Fruit fly (Drosophila melanogaster) whole organism, embryonic: ENCODE data around the gene peng.
A peak's percentile ranks its signal among the peaks of the same experiment; 100 is the strongest.

ENCODE experiments used
- Asciz ChIP-seq: fragments of 200-800 bp; sonication (Bioruptor generic); optimal IDR thresholded peaks from 2 replicates; lab custom pipeline; 2017; ENCODE audit warnings: missing biosample characterization, mild to moderate bottlenecking, missing genetic modification characterization, missing genetic modification reagents
- Bdp1 ChIP-seq: fragments of 200-800 bp; sonication (Bioruptor generic); optimal IDR thresholded peaks from 3 replicates; lab custom pipeline; 2016; ENCODE audit warnings: missing biosample characterization, missing genetic modification characterization
- BtbVII ChIP-seq: fragments of 200-800 bp; sonication (Bioruptor generic); optimal IDR thresholded peaks from 3 replicates; lab custom pipeline; 2017; ENCODE audit warnings: missing biosample characterization, mild to moderate bottlenecking, missing genetic modification characterization
- CG11456 ChIP-seq: fragments of 200-800 bp; sonication (Bioruptor generic); IDR thresholded peaks from 3 replicates; pipeline ENCODE4 v1.3.6; 2022; ENCODE audit warnings: missing biosample characterization, missing genetic modification characterization
- CG11560 ChIP-seq: fragments of 200-800 bp; sonication (Bioruptor generic); IDR thresholded peaks from 3 replicates; pipeline ENCODE4 v1.3.6; 2022; ENCODE audit warnings: missing biosample characterization, missing genetic modification characterization
- CG17186 ChIP-seq: fragments of 200-800 bp; sonication (Bioruptor generic); optimal IDR thresholded peaks from 3 replicates; lab custom pipeline; 2017; ENCODE audit warnings: missing biosample characterization, missing genetic modification reagents, missing genetic modification characterization
- CG17328 ChIP-seq: fragments of 200-800 bp; sonication (Bioruptor generic); IDR thresholded peaks from 2 replicates; pipeline ENCODE4 v1.3.6; 2022; ENCODE audit warnings: missing biosample characterization, missing genetic modification characterization
- CG2116 ChIP-seq: fragments of 200-800 bp; sonication (Bioruptor generic); optimal IDR thresholded peaks from 3 replicates; lab custom pipeline; 2018; ENCODE audit warnings: missing biosample characterization, mild to moderate bottlenecking, missing genetic modification characterization
- CG30431 ChIP-seq: fragments of 200-800 bp; sonication (Bioruptor generic); optimal IDR thresholded peaks from 2 replicates; lab custom pipeline; 2017; ENCODE audit warnings: missing biosample characterization, missing genetic modification characterization
- CG3065 ChIP-seq: fragments of 200-800 bp; sonication (Bioruptor generic); optimal IDR thresholded peaks from 2 replicates; lab custom pipeline; 2016; ENCODE audit warnings: missing biosample characterization, missing genetic modification characterization
- CG33557 ChIP-seq: fragments of 200-800 bp; sonication (Bioruptor generic); optimal IDR thresholded peaks from 2 replicates; lab custom pipeline; 2019; ENCODE audit warnings: missing biosample characterization, mild to moderate bottlenecking, missing genetic modification characterization, moderate library complexity
- CG6254 ChIP-seq: fragments of 200-800 bp; sonication (Bioruptor generic); optimal IDR thresholded peaks from 3 replicates; lab custom pipeline; 2017; ENCODE audit warnings: mild to moderate bottlenecking, missing biosample characterization, missing genetic modification reagents, missing genetic modification characterization
- CG6854 ChIP-seq: fragments of 200-800 bp; sonication (Bioruptor generic); optimal IDR thresholded peaks from 3 replicates; lab custom pipeline; 2017; ENCODE audit warnings: missing biosample characterization, mild to moderate bottlenecking, missing genetic modification characterization
- CG8388 ChIP-seq: fragments of 200-800 bp; sonication (Bioruptor generic); optimal IDR thresholded peaks from 2 replicates; lab custom pipeline; 2019; ENCODE audit warnings: missing biosample characterization, mild to moderate bottlenecking, missing genetic modification characterization, moderate library complexity
- CG8478 ChIP-seq: fragments of >200 bp; optimal IDR thresholded peaks from 2 replicates; lab custom pipeline; 2018
- CG9876 ChIP-seq: fragments of 200-800 bp; sonication (Bioruptor generic); optimal IDR thresholded peaks from 2 replicates; lab custom pipeline; 2016; ENCODE audit warnings: missing biosample characterization, missing genetic modification characterization
- Dp ChIP-seq: fragments of 200-800 bp; sonication (Bioruptor generic); optimal IDR thresholded peaks from 2 replicates; lab custom pipeline; 2018; ENCODE audit warnings: missing biosample characterization, mild to moderate bottlenecking, missing genetic modification characterization, moderate library complexity
- H15 ChIP-seq: fragments of 200-800 bp; sonication (Bioruptor generic); IDR thresholded peaks from 3 replicates; pipeline ENCODE4 v1.3.6; 2022; ENCODE audit warnings: missing biosample characterization, missing genetic modification characterization
- HHEX ChIP-seq: fragments of 200-800 bp; sonication (Bioruptor generic); optimal IDR thresholded peaks from 3 replicates; lab custom pipeline; 2017; ENCODE audit warnings: missing biosample characterization, mild to moderate bottlenecking, missing genetic modification characterization, missing genetic modification reagents
- Med ChIP-seq: fragments of 200-800 bp; sonication (Bioruptor generic); peaks from one replicate; lab custom pipeline; 2016; ENCODE audit warnings: missing biosample characterization, missing genetic modification characterization, mild to moderate bottlenecking, inconsistent platforms, moderate library complexity
- NC2α ChIP-seq: fragments of 200-800 bp; sonication (Bioruptor generic); optimal IDR thresholded peaks from 2 replicates; lab custom pipeline; 2016; ENCODE audit warnings: missing biosample characterization, missing genetic modification characterization
- NK7.1 ChIP-seq: fragments of 200-800 bp; sonication (Bioruptor generic); optimal IDR thresholded peaks from 3 replicates; lab custom pipeline; 2016; ENCODE audit warnings: missing biosample characterization, missing genetic modification characterization
- Nf-YC ChIP-seq: fragments of 200-800 bp; optimal IDR thresholded peaks from 3 replicates; lab custom pipeline; 2019; ENCODE audit warnings: missing biosample characterization, mild to moderate bottlenecking, missing genetic modification characterization, moderate library complexity
- Optix ChIP-seq: fragments of 200-800 bp; sonication (Bioruptor generic); IDR thresholded peaks from 3 replicates; pipeline ENCODE4 v1.3.6; 2022; ENCODE audit warnings: missing biosample characterization, missing genetic modification characterization
- PHDP ChIP-seq: fragments of 200-800 bp; sonication (Bioruptor generic); optimal IDR thresholded peaks from 3 replicates; lab custom pipeline; 2018; ENCODE audit warnings: missing biosample characterization, mild to moderate bottlenecking, missing genetic modification characterization, moderate library complexity
- Ravus ChIP-seq: fragments of 200-800 bp; sonication (Bioruptor generic); IDR thresholded peaks from 2 replicates; pipeline ENCODE4 v1.3.6; 2022; ENCODE audit warnings: missing biosample characterization, missing genetic modification characterization
- Sox100B ChIP-seq: fragments of 200-800 bp; sonication (Bioruptor generic); optimal IDR thresholded peaks from 3 replicates; lab custom pipeline; 2018; ENCODE audit warnings: missing biosample characterization, mild to moderate bottlenecking, missing genetic modification characterization
- Spps ChIP-seq: fragments of 200-800 bp; sonication (Bioruptor generic); optimal IDR thresholded peaks from 2 replicates; lab custom pipeline; 2018; ENCODE audit warnings: missing biosample characterization, mild to moderate bottlenecking, missing genetic modification characterization
- Xrp1 ChIP-seq: fragments of 200-800 bp; sonication (Bioruptor generic); IDR thresholded peaks from 2 replicates; pipeline ENCODE4 v1.3.6; 2022; ENCODE audit warnings: missing biosample characterization, missing genetic modification characterization
- ab ChIP-seq: fragments of 200-800 bp; sonication (Bioruptor generic); optimal IDR thresholded peaks from 2 replicates; lab custom pipeline; 2016; ENCODE audit warnings: missing biosample characterization, missing genetic modification characterization
- al ChIP-seq: fragments of 200-800 bp; sonication (Bioruptor generic); IDR thresholded peaks from 2 replicates; pipeline ENCODE4 v1.3.6; 2022; ENCODE audit warnings: missing biosample characterization, missing genetic modification characterization
- bab2 ChIP-seq: fragments of 200-800 bp; sonication (Bioruptor generic); optimal IDR thresholded peaks from 2 replicates; lab custom pipeline; 2016; ENCODE audit warnings: missing biosample characterization, missing genetic modification characterization
- bowl ChIP-seq: fragments of 200-800 bp; sonication (Bioruptor generic); IDR thresholded peaks from 2 replicates; pipeline ENCODE4 v1.3.6; 2022; ENCODE audit warnings: missing biosample characterization, missing genetic modification characterization
- corto ChIP-seq: fragments of 200-800 bp; sonication (Bioruptor generic); optimal IDR thresholded peaks from 2 replicates; lab custom pipeline; 2016; ENCODE audit warnings: missing biosample characterization, mild to moderate bottlenecking, missing genetic modification characterization, moderate library complexity
- crol ChIP-seq: fragments of 200-800 bp; sonication (Bioruptor generic); IDR thresholded peaks from 2 replicates; pipeline ENCODE4 v1.3.6; 2022; ENCODE audit warnings: missing biosample characterization, missing genetic modification characterization
- en ChIP-seq: fragments of 200-800 bp; sonication (Bioruptor generic); optimal IDR thresholded peaks from 2 replicates; lab custom pipeline; 2016; ENCODE audit warnings: missing biosample characterization, missing genetic modification characterization
- ewg ChIP-seq: fragments of 200-800 bp; sonication (Bioruptor generic); optimal IDR thresholded peaks from 3 replicates; lab custom pipeline; 2017; ENCODE audit warnings: mild to moderate bottlenecking, missing biosample characterization, missing genetic modification reagents, missing genetic modification characterization
- fru ChIP-seq: fragments of >200 bp; optimal IDR thresholded peaks from 2 replicates; lab custom pipeline; 2017
- grn ChIP-seq: fragments of 200-800 bp; sonication (Bioruptor generic); optimal IDR thresholded peaks from 3 replicates; lab custom pipeline; 2017; ENCODE audit warnings: missing biosample characterization, missing genetic modification characterization
- hb ChIP-seq: fragments of 200-800 bp; sonication (Bioruptor generic); IDR thresholded peaks from 3 replicates; pipeline ENCODE4 v1.3.6; 2022; ENCODE audit warnings: missing biosample characterization, missing genetic modification characterization; ENCODE audit not compliant: partially characterized antibody
- inv ChIP-seq: fragments of 200-800 bp; sonication (Bioruptor generic); IDR thresholded peaks from 2 replicates; pipeline ENCODE4 v1.3.6; 2022; ENCODE audit warnings: missing biosample characterization, missing genetic modification characterization; ENCODE audit not compliant: partially characterized antibody
- otp ChIP-seq: fragments of 200-800 bp; sonication (Bioruptor generic); IDR thresholded peaks from 3 replicates; pipeline ENCODE4, ENCODE4 v1.3.6; 2022; ENCODE audit warnings: missing biosample characterization, missing genetic modification characterization
- pros ChIP-seq: fragments of 200-800 bp; sonication (Bioruptor generic); optimal IDR thresholded peaks from 3 replicates; lab custom pipeline; 2019; ENCODE audit warnings: missing biosample characterization, mild to moderate bottlenecking, missing genetic modification characterization, moderate library complexity
- row ChIP-seq: fragments of 200-800 bp; sonication (Bioruptor generic); IDR thresholded peaks from 3 replicates; pipeline ENCODE4 v1.3.6; 2022; ENCODE audit warnings: missing biosample characterization, missing genetic modification characterization
- schlank ChIP-seq: fragments of 200-800 bp; sonication (Bioruptor generic); optimal IDR thresholded peaks from 2 replicates; lab custom pipeline; 2018; ENCODE audit warnings: missing biosample characterization, mild to moderate bottlenecking, missing genetic modification characterization
- sd ChIP-seq: fragments of 200-800 bp; sonication (Bioruptor generic); optimal IDR thresholded peaks from 3 replicates; lab custom pipeline; 2018; ENCODE audit warnings: missing biosample characterization, mild to moderate bottlenecking, missing genetic modification characterization, moderate library complexity
- shn ChIP-seq: fragments of 200-800 bp; sonication (Bioruptor generic); optimal IDR thresholded peaks from 3 replicates; lab custom pipeline; 2016; ENCODE audit warnings: missing biosample characterization, missing genetic modification characterization
- toy ChIP-seq: fragments of 200-800 bp; sonication (Bioruptor generic); IDR thresholded peaks from 2 replicates; pipeline ENCODE4 v1.3.6; 2022; ENCODE audit warnings: missing biosample characterization, missing genetic modification characterization
- trem ChIP-seq: fragments of 200-800 bp; optimal IDR thresholded peaks from 3 replicates; lab custom pipeline; 2019; ENCODE audit warnings: missing biosample characterization, mild to moderate bottlenecking, missing genetic modification characterization, moderate library complexity
- tup ChIP-seq: fragments of 200-800 bp; sonication (Bioruptor generic); optimal IDR thresholded peaks from 2 replicates; lab custom pipeline; 2016; ENCODE audit warnings: missing biosample characterization, mild to moderate bottlenecking, missing genetic modification characterization, moderate library complexity
- unpg ChIP-seq: fragments of 200-800 bp; sonication (Bioruptor generic); optimal IDR thresholded peaks from 3 replicates; lab custom pipeline; 2018; ENCODE audit warnings: missing biosample characterization, mild to moderate bottlenecking, missing genetic modification characterization, moderate library complexity
- zf30C ChIP-seq: fragments of 200-800 bp; sonication (Bioruptor generic); optimal IDR thresholded peaks from 3 replicates; lab custom pipeline; 2018; ENCODE audit warnings: missing biosample characterization, mild to moderate bottlenecking, missing genetic modification characterization

The peng gene

DNA sequence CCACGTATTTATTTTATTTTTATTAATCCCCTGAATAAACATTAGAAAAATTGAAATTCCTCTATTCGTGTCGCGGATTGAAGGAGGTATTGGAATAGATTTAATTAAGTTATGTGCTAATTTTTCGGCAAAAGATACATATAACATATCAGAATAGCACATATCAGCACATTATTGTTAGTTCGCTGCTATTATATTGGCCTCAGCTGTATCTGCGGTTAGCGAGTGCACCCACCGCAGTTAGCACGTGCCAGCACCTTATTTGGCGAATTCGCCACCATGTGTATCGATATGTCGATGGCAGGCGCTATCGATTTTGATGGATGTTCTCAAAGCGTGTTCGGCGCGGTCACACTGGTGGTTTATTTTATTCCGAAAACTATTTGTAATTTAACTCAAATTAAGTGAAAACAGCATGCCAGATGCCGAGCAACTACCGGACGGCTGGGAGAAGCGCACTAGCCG lies 4.6 kb downstream of the peng start, which contains the start of gene dod (continued):
- peak; percentile 45; the same call in 2 of the 3 replicates for TF ChIP-seq CG11560 (tag; lab: Robert Waterston, UW)
- TF ChIP-seq H15 = no peak
- no peak for TF ChIP-seq zf30C (GFP tag; lab: Kevin White, UChicago)
- TF ChIP-seq shn (GFP tag; lab: Kevin White, UChicago) = peak; percentile 57
- peak; percentile 55 for TF ChIP-seq unpg (GFP tag; lab: Kevin White, UChicago)
- peak; percentile 20 for TF ChIP-seq CG8388
- peak; percentile 88 for TF ChIP-seq Med
- no peak for TF ChIP-seq Asciz (GFP tag; lab: Kevin White, UChicago)
- TF ChIP-seq Dp (GFP tag; lab: Kevin White, UChicago) = peak; percentile 54
- TF ChIP-seq bab2 = peak; percentile 57
- peak; percentile 68 for TF ChIP-seq hb (GFP tag; lab: Robert Waterston, UW)
- TF ChIP-seq trem (tag; lab: Kevin White, UChicago) = peak; percentile 57
- TF ChIP-seq CG9876 = peak; percentile 22
- TF ChIP-seq pros (GFP tag; lab: Kevin White, UChicago) = no peak
- no peak for TF ChIP-seq Optix (GFP tag; lab: Robert Waterston, UW)
- TF ChIP-seq CG11456 (GFP tag; lab: Robert Waterston, UW) = peak; percentile 63; the same call in 1 of the 3 replicates
- TF ChIP-seq tup (GFP tag; lab: Kevin White, UChicago) = no peak
- peak; percentile 68 for TF ChIP-seq row (GFP tag; lab: Robert Waterston, UW)
- no peak for TF ChIP-seq grn (GFP tag; lab: Kevin White, UChicago)
- no peak for TF ChIP-seq bowl (GFP tag; lab: Robert Waterston, UW)
- no peak for TF ChIP-seq NK7.1 (GFP tag; lab: Kevin White, UChicago)
- peak; percentile 9 for TF ChIP-seq CG3065 (GFP tag; lab: Kevin White, UChicago)
- peak; percentile 55 for TF ChIP-seq CG17186
- no peak for TF ChIP-seq en (GFP tag; lab: Kevin White, UChicago)
- TF ChIP-seq BtbVII (GFP tag; lab: Kevin White, UChicago) = peak; percentile 21
- TF ChIP-seq Nf-YC = peak; percentile 38
- peak; percentile 44 for TF ChIP-seq Xrp1 (GFP tag; lab: Robert Waterston, UW)
- peak; percentile 13 for TF ChIP-seq HHEX (GFP tag; lab: Kevin White, UChicago)
- TF ChIP-seq CG33557 (GFP tag; lab: Kevin White, UChicago) = no peak
- TF ChIP-seq ab (GFP tag; lab: Kevin White, UChicago) = no peak
- peak; percentile 69 for TF ChIP-seq inv (GFP tag; lab: Robert Waterston, UW)
- TF ChIP-seq fru (lab: Kevin White, UChicago) = no peak
- TF ChIP-seq CG17328 = peak; percentile 64
- no peak for TF ChIP-seq corto (GFP tag; lab: Kevin White, UChicago)
- TF ChIP-seq CG6854 (GFP tag; lab: Kevin White, UChicago) = peak; percentile 33
- no peak for TF ChIP-seq schlank (tag; lab: Kevin White, UChicago)
- TF ChIP-seq Ravus = no peak
- peak; percentile 35; the same call in 2 of the 3 replicates for TF ChIP-seq otp (GFP tag; lab: Robert Waterston, UW)
- peak; percentile 15 for TF ChIP-seq ewg (GFP tag; lab: Kevin White, UChicago)
- TF ChIP-seq CG8478 (lab: Kevin White, UChicago) = no peak
- peak; percentile 44 for TF ChIP-seq Bdp1 (GFP tag; lab: Kevin White, UChicago)
- peak; percentile 72 for TF ChIP-seq CG2116 (GFP tag; lab: Kevin White, UChicago)
- TF ChIP-seq al = 0 out of 2 replicates have a peak, but pooled peaks have one; percentile 32
- no peak for TF ChIP-seq CG30431
- no peak for TF ChIP-seq CG6254 (GFP tag; lab: Kevin White, UChicago)
- no peak for TF ChIP-seq crol (GFP tag; lab: Robert Waterston, UW)
- TF ChIP-seq NC2α = no peak
- peak; percentile 65 for TF ChIP-seq PHDP
- TF ChIP-seq Spps = no peak
- TF ChIP-seq Sox100B (GFP tag; lab: Kevin White, UChicago) = no peak
- peak; percentile 93 for TF ChIP-seq sd (tag; lab: Kevin White, UChicago)
- TF ChIP-seq toy (GFP tag; lab: Robert Waterston, UW) = no peak
